Fruit fly (Drosophila melanogaster) whole organism, embryonic: ENCODE results near the gene CG13603.

Source experiments
- Asciz ChIP-seq: fragments of 200-800 bp; sonication (Bioruptor generic); optimal IDR thresholded peaks from 2 replicates; lab custom pipeline; 2017; ENCODE audit warnings: missing biosample characterization, mild to moderate bottlenecking, missing genetic modification characterization, missing genetic modification reagents
- Atf6 ChIP-seq: fragments of 200-800 bp; sonication (Bioruptor generic); IDR thresholded peaks from 2 replicates; pipeline ENCODE4 v1.3.6; 2022; ENCODE audit warnings: missing biosample characterization, missing genetic modification characterization
- Blimp-1 ChIP-seq: fragments of 200-800 bp; sonication (Bioruptor generic); optimal IDR thresholded peaks from 3 replicates; lab custom pipeline; 2018; ENCODE audit warnings: missing biosample characterization, missing genetic modification characterization, mild to moderate bottlenecking, moderate library complexity, missing genetic modification reagents
- CG10543 ChIP-seq: fragments of 200-800 bp; sonication (Bioruptor generic); optimal IDR thresholded peaks from 3 replicates; lab custom pipeline; 2017; ENCODE audit warnings: missing biosample characterization, mild to moderate bottlenecking, missing genetic modification characterization, moderate library complexity
- CG11085 ChIP-seq: fragments of 200-800 bp; sonication (Bioruptor generic); IDR thresholded peaks from 2 replicates; pipeline ENCODE4 v1.3.6; 2022; ENCODE audit warnings: missing biosample characterization, missing genetic modification characterization
- CG12071 ChIP-seq: fragments of 200-800 bp; sonication (Bioruptor generic); optimal IDR thresholded peaks from 3 replicates; lab custom pipeline; 2018; ENCODE audit warnings: missing biosample characterization, mild to moderate bottlenecking, missing genetic modification characterization
- CG1233 ChIP-seq: fragments of 200-800 bp; sonication (Bioruptor generic); optimal IDR thresholded peaks from 4 replicates; lab custom pipeline; 2018; ENCODE audit warnings: missing biosample characterization, mild to moderate bottlenecking, missing genetic modification characterization
- CG13123 ChIP-seq: fragments of 200-800 bp; sonication (Bioruptor generic); optimal IDR thresholded peaks from 2 replicates; lab custom pipeline; 2016; ENCODE audit warnings: missing biosample characterization, missing genetic modification characterization
- CG13894 ChIP-seq: fragments of 200-800 bp; sonication (Bioruptor generic); optimal IDR thresholded peaks from 3 replicates; lab custom pipeline; 2018; ENCODE audit warnings: missing biosample characterization, mild to moderate bottlenecking, missing genetic modification characterization, moderate library complexity
- CG14014 ChIP-seq: fragments of 200-800 bp; sonication (Bioruptor generic); IDR thresholded peaks from 2 replicates; pipeline ENCODE4 v1.3.6; 2022; ENCODE audit warnings: missing biosample characterization, missing genetic modification characterization
- CG15479 ChIP-seq: fragments of 200-800 bp; sonication (Bioruptor generic); optimal IDR thresholded peaks from 3 replicates; lab custom pipeline; 2019; ENCODE audit warnings: missing biosample characterization, mild to moderate bottlenecking, missing genetic modification characterization, moderate library complexity
- CG2202 ChIP-seq: fragments of 200-800 bp; sonication (Bioruptor generic); optimal IDR thresholded peaks from 2 replicates; lab custom pipeline; 2018; ENCODE audit warnings: missing biosample characterization, mild to moderate bottlenecking, missing genetic modification characterization
- CG34422 ChIP-seq: fragments of 200-800 bp; sonication (Bioruptor generic); IDR thresholded peaks from 3 replicates; pipeline ENCODE4 v1.3.6; 2022; ENCODE audit warnings: missing biosample characterization, missing genetic modification characterization
- CG6765 ChIP-seq: fragments of 200-800 bp; sonication (Bioruptor generic); optimal IDR thresholded peaks from 3 replicates; lab custom pipeline; 2017; ENCODE audit warnings: missing biosample characterization, mild to moderate bottlenecking, missing genetic modification characterization
- D19B ChIP-seq: fragments of 200-800 bp; sonication (Bioruptor generic); optimal IDR thresholded peaks from 2 replicates; lab custom pipeline; 2017; ENCODE audit warnings: missing biosample characterization, mild to moderate bottlenecking, missing genetic modification characterization
- Dbx ChIP-seq: fragments of 200-800 bp; sonication (Bioruptor generic); IDR thresholded peaks from 3 replicates; pipeline ENCODE4 v1.3.6; 2022; ENCODE audit warnings: missing biosample characterization, missing genetic modification characterization
- Eip74EF ChIP-seq, 2 experiments: fragments of 200-800 bp in 1 of 2; fragments of >200 bp in 1 of 2; sonication (Bioruptor generic) in 1 of 2; optimal IDR thresholded peaks; 2 replicates each; lab custom pipeline; 2017 to 2019; ENCODE audit warnings: missing biosample characterization in 2 of 2, missing genetic modification characterization in 2 of 2, mild to moderate bottlenecking in 1 of 2, moderate library complexity in 1 of 2
- H15 ChIP-seq: fragments of 200-800 bp; sonication (Bioruptor generic); IDR thresholded peaks from 3 replicates; pipeline ENCODE4 v1.3.6; 2022; ENCODE audit warnings: missing biosample characterization, missing genetic modification characterization
- HHEX ChIP-seq: fragments of 200-800 bp; sonication (Bioruptor generic); optimal IDR thresholded peaks from 3 replicates; lab custom pipeline; 2017; ENCODE audit warnings: missing biosample characterization, mild to moderate bottlenecking, missing genetic modification characterization, missing genetic modification reagents
- HLH3B ChIP-seq: fragments of 200-800 bp; sonication (Bioruptor generic); IDR thresholded peaks from 2 replicates; pipeline ENCODE4 v1.3.6; 2022; ENCODE audit warnings: missing biosample characterization, missing genetic modification characterization
- Stat92E ChIP-seq, 3 experiments: fragments of >200 bp in 2 of 3; fragments of 200-800 bp in 1 of 3; sonication (Bioruptor generic) in 1 of 3; optimal IDR thresholded peaks; 2 replicates each; lab custom pipeline; 2017 to 2019; ENCODE audit warnings: missing biosample characterization in 3 of 3, missing genetic modification characterization in 3 of 3, mild to moderate bottlenecking in 1 of 3, moderate library complexity in 1 of 3
- Tbp ChIP-seq: fragments of >200 bp; optimal IDR thresholded peaks from 2 replicates; lab custom pipeline; 2018; ENCODE audit warnings: missing biosample characterization, missing genetic modification characterization
- Trl ChIP-seq, 3 experiments: fragments of >200 bp in 2 of 3; fragments of 200-800 bp in 1 of 3; sonication (Bioruptor generic) in 1 of 3; optimal IDR thresholded peaks; 2 replicates in 1 of 3; 3 replicates in 2 of 3; lab custom pipeline; 2016 to 2017; ENCODE audit warnings: missing biosample characterization in 1 of 3, missing genetic modification characterization in 1 of 3
- amos ChIP-seq: fragments of 200-800 bp; sonication (Bioruptor generic); IDR thresholded peaks from 2 replicates; pipeline ENCODE4 v1.3.6; 2022; ENCODE audit warnings: missing biosample characterization, missing genetic modification characterization; ENCODE audit not compliant: partially characterized antibody
- cas ChIP-seq: fragments of 200-800 bp; sonication (Bioruptor generic); IDR thresholded peaks from 2 replicates; pipeline ENCODE4 v1.3.6; 2022; ENCODE audit warnings: missing biosample characterization, missing genetic modification characterization
- cg ChIP-seq: fragments of 200-800 bp; sonication (Bioruptor generic); optimal IDR thresholded peaks from 3 replicates; lab custom pipeline; 2019; ENCODE audit warnings: missing biosample characterization, mild to moderate bottlenecking, missing genetic modification characterization, moderate library complexity
- chinmo ChIP-seq: fragments of 200-800 bp; sonication (Bioruptor generic); IDR thresholded peaks from 4 replicates; pipeline ENCODE4 v1.3.6; 2022; ENCODE audit warnings: missing biosample characterization, missing genetic modification characterization; ENCODE audit not compliant: partially characterized antibody
- crol ChIP-seq: fragments of 200-800 bp; sonication (Bioruptor generic); IDR thresholded peaks from 2 replicates; pipeline ENCODE4 v1.3.6; 2022; ENCODE audit warnings: missing biosample characterization, missing genetic modification characterization
- cwo ChIP-seq: fragments of 200-800 bp; sonication (Bioruptor generic); optimal IDR thresholded peaks from 3 replicates; lab custom pipeline; 2017; ENCODE audit warnings: missing biosample characterization, missing genetic modification characterization, mild to moderate bottlenecking, moderate library complexity, missing genetic modification reagents
- dysf ChIP-seq: fragments of 200-800 bp; sonication (Bioruptor generic); IDR thresholded peaks from 3 replicates; pipeline ENCODE4 v1.3.6; 2022; ENCODE audit warnings: missing biosample characterization, missing genetic modification characterization
- ftz-f1 ChIP-seq: fragments of 200-800 bp; sonication (Bioruptor generic); optimal IDR thresholded peaks from 2 replicates; lab custom pipeline; 2016; ENCODE audit warnings: missing biosample characterization, missing genetic modification characterization
- grn ChIP-seq: fragments of 200-800 bp; sonication (Bioruptor generic); optimal IDR thresholded peaks from 3 replicates; lab custom pipeline; 2017; ENCODE audit warnings: missing biosample characterization, missing genetic modification characterization
- ham ChIP-seq: fragments of 200-800 bp; sonication (Bioruptor generic); IDR thresholded peaks from 2 replicates; pipeline ENCODE4 v1.3.6; 2022; ENCODE audit warnings: missing biosample characterization, missing genetic modification characterization
- kah ChIP-seq: fragments of 200-800 bp; sonication (Bioruptor generic); optimal IDR thresholded peaks from 2 replicates; lab custom pipeline; 2018; ENCODE audit warnings: missing biosample characterization, mild to moderate bottlenecking, missing genetic modification characterization
- ken ChIP-seq: fragments of 200-800 bp; sonication (Bioruptor generic); IDR thresholded peaks from 3 replicates; pipeline ENCODE4 v1.3.6; 2022; ENCODE audit warnings: missing biosample characterization, missing genetic modification characterization
- lilli ChIP-seq: fragments of 200-800 bp; sonication (Bioruptor generic); optimal IDR thresholded peaks from 3 replicates; lab custom pipeline; 2016; ENCODE audit warnings: missing biosample characterization, missing genetic modification characterization
- nau ChIP-seq: fragments of 200-800 bp; sonication (Bioruptor generic); optimal IDR thresholded peaks from 3 replicates; lab custom pipeline; 2017; ENCODE audit warnings: missing biosample characterization, mild to moderate bottlenecking, missing genetic modification characterization, missing genetic modification reagents
- sd ChIP-seq: fragments of 200-800 bp; sonication (Bioruptor generic); optimal IDR thresholded peaks from 3 replicates; lab custom pipeline; 2018; ENCODE audit warnings: missing biosample characterization, mild to moderate bottlenecking, missing genetic modification characterization, moderate library complexity
- sim ChIP-seq: fragments of 200-800 bp; sonication (Bioruptor generic); IDR thresholded peaks from 2 replicates; pipeline ENCODE4 v1.3.6; 2022; ENCODE audit warnings: missing biosample characterization, missing genetic modification characterization
- sr ChIP-seq: fragments of 200-800 bp; sonication (Bioruptor generic); IDR thresholded peaks from 3 replicates; pipeline ENCODE4 v1.3.6; 2022; ENCODE audit warnings: missing biosample characterization, missing genetic modification characterization
- toy ChIP-seq: fragments of 200-800 bp; sonication (Bioruptor generic); IDR thresholded peaks from 2 replicates; pipeline ENCODE4 v1.3.6; 2022; ENCODE audit warnings: missing biosample characterization, missing genetic modification characterization
- zen2 ChIP-seq: fragments of 200-800 bp; sonication (Bioruptor generic); IDR thresholded peaks from 3 replicates; pipeline ENCODE4 v1.3.6; 2022; ENCODE audit warnings: missing biosample characterization, missing genetic modification characterization; ENCODE audit not compliant: partially characterized antibody

CG13603 gene

DNA sequence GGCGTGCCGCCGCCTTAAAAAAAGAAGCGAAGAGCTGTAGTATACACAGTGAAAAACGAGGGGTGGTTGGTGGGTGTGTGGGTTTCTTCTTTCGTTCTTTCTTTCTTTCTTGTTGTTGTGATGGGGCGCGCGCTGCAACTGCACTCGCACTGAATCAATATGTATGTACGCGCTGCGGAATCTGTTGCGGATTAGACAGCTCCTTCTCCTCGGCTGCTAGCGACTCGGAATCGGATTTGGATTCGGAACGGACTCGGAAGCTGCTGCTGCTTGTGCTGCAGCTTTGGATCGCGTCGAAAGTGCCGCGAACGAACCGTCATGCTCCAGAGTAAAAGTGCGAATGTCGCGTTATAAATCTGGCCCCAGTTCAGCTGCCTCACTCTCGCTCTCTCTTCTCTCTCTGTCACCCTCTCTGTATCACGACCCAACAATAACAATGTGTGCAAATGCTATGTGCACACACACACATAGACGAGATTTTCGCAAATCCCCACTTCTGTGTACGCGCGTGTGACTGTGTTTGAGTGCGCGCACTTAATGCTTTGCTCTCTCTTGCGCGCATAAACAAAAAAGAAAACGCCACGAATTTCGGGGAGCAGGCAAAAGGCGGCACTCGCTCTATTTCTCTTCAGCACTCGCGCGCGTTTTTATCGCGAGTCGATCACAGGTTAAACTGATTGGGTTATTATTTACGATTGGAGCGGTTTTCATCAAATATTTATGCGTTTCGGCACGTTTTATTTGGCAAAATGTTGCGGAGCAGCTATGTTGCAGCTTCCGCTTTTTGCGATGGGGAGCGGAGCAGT lies 44.9 kb upstream of the CG13603 start (continued):
- TF ChIP-seq cas (GFP tag; lab: Robert Waterston, UW) (0 out of 2 replicates have a peak, but pooled peaks have one; percentile 22), cg (GFP tag; lab: Kevin White, UChicago) (peak; percentile 85), CG34422 (GFP tag; lab: Robert Waterston, UW) (no peak; the same call in 2 of the 3 replicates), CG2202 (tag; lab: Kevin White, UChicago) (peak; percentile 25), D19B (GFP tag; lab: Kevin White, UChicago) (no peak), Asciz (GFP tag; lab: Kevin White, UChicago) (no peak), sim (no peak), dysf (GFP tag; lab: Robert Waterston, UW) (no peak), CG12071 (GFP tag; lab: Kevin White, UChicago) (peak; percentile 8), Tbp (GFP tag; lab: Kevin White, UChicago) (no peak), CG13123 (GFP tag; lab: Kevin White, UChicago) (no peak), toy (GFP tag; lab: Robert Waterston, UW) (0 out of 2 replicates have a peak, but pooled peaks have one; percentile 27), CG1233 (GFP tag; lab: Kevin White, UChicago) (no peak), Dbx (GFP tag; lab: Robert Waterston, UW) (peak; percentile 54; the same call in 1 of the 3 replicates), ken (0 out of 3 replicates have a peak, but pooled peaks have one; percentile 7), Blimp-1 (GFP tag; lab: Kevin White, UChicago) (peak; percentile 24), H15 (GFP tag; lab: Robert Waterston, UW) (0 out of 3 replicates have a peak, but pooled peaks have one; percentile 12), CG13894 (tag; lab: Kevin White, UChicago) (peak; percentile 34), Trl (optimal IDR thresholded peaks at IDR 0.05; lab: Kevin White, UChicago) (peak; percentile 77 to 92), Trl (GFP tag; optimal IDR thresholded peaks at IDR 0.05; lab: Kevin White, UChicago) (peak; percentile 12), ham (GFP tag; lab: Robert Waterston, UW) (no peak), Stat92E (GFP tag; optimal IDR thresholded peaks at IDR 0.05; lab: Kevin White, UChicago) (no peak), CG11085 (GFP tag; lab: Robert Waterston, UW) (no peak)
- TF ChIP-seq, all 482 proteins: peak for 89

DNA sequence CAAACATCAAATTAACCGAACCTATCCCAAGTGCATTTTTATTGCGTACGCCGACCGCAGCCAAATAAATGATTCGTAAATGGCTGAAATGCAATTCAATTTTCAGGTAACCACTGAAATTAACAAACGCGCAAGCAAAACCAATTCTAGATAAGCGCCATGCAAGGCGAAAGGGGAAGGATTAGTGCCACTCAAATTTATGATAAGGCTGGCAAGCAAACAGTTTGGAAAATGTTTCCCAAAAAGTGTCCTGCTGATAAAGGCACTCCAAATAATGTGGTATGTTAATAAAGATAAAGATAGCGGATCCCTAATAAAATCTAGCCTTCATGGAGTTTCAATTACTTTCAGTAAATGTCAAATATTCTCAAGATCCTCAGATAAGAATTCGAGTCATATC lies 40.9 kb upstream of the CG13603 start:
- TF ChIP-seq CG15479 (GFP tag; lab: Kevin White, UChicago) (peak; percentile 92), CG14014 (GFP tag; lab: Robert Waterston, UW) (no peak), Eip74EF (GFP tag; optimal IDR thresholded peaks at IDR 0.05; lab: Kevin White, UChicago) (no peak), grn (GFP tag; lab: Kevin White, UChicago) (peak; percentile 7)
- TF ChIP-seq, all 482 proteins: peak for 2

DNA sequence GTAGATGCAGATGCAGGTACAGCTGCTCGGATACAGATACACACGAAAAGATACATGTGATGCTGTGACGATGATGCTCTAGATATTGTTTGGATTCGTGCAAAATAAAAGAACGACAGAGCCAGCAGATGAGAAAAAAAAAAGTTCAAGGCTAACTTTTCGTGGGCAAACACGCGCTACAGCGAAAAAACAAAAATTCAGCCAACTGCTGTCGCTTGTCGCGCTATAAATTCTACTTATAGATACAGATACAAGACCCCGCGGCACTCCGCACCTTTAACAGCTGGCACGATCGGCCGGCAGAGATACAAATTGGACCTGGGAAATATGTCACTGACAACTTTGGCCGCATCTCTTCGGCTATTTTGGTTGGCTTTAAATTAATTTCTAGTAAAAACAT lies 40.1 kb upstream of the CG13603 start:
- TF ChIP-seq chinmo (GFP tag; lab: Robert Waterston, UW) (0 out of 4 replicates have a peak, but pooled peaks have one; percentile 41), nau (GFP tag; lab: Kevin White, UChicago) (peak; percentile 78), CG6765 (GFP tag; lab: Kevin White, UChicago) (no peak), lilli (no peak), ftz-f1 (GFP tag; lab: Kevin White, UChicago) (peak; percentile 66), crol (peak; percentile 48), HHEX (GFP tag; lab: Kevin White, UChicago) (no peak), kah (GFP tag; lab: Kevin White, UChicago) (no peak), Atf6 (no peak), CG10543 (GFP tag; lab: Kevin White, UChicago) (peak; percentile 68), amos (GFP tag; lab: Robert Waterston, UW) (0 out of 2 replicates have a peak, but pooled peaks have one; percentile 8), zen2 (no peak), cwo (GFP tag; lab: Kevin White, UChicago) (peak; percentile 51), sd (tag; lab: Kevin White, UChicago) (peak; percentile 71), sr (GFP tag; lab: Robert Waterston, UW) (no peak), HLH3B (no peak)
